Fruit fly (Drosophila melanogaster) whole organism, embryonic: ENCODE measurements around the gene SmydA-9.
A peak's percentile ranks its signal among the peaks of the same experiment; 100 is the strongest.

ENCODE experiments used
- B-H1 ChIP-seq: fragments of 200-800 bp; sonication (Bioruptor generic); IDR thresholded peaks from 3 replicates; pipeline ENCODE4 v1.3.6; 2022; ENCODE audit warnings: missing biosample characterization, missing genetic modification characterization
- B-H2 ChIP-seq: fragments of 200-800 bp; sonication (Bioruptor generic); optimal IDR thresholded peaks from 2 replicates; lab custom pipeline; 2018; ENCODE audit warnings: missing biosample characterization, mild to moderate bottlenecking, missing genetic modification characterization
- Blimp-1 ChIP-seq: fragments of 200-800 bp; sonication (Bioruptor generic); optimal IDR thresholded peaks from 3 replicates; lab custom pipeline; 2018; ENCODE audit warnings: missing biosample characterization, missing genetic modification characterization, mild to moderate bottlenecking, moderate library complexity, missing genetic modification reagents
- CG10462 ChIP-seq: fragments of 200-800 bp; sonication (Bioruptor generic); optimal IDR thresholded peaks from 2 replicates; lab custom pipeline; 2016; ENCODE audit warnings: missing biosample characterization, missing genetic modification characterization
- CG11093 ChIP-seq: fragments of 200-800 bp; sonication (Bioruptor generic); IDR thresholded peaks from 3 replicates; pipeline ENCODE4 v1.3.6; 2022; ENCODE audit warnings: missing biosample characterization, missing genetic modification characterization
- CG13296 ChIP-seq: fragments of 200-800 bp; sonication (Bioruptor generic); optimal IDR thresholded peaks from 3 replicates; lab custom pipeline; 2018; ENCODE audit warnings: missing biosample characterization, mild to moderate bottlenecking, missing genetic modification characterization
- CG2678 ChIP-seq: fragments of 200-800 bp; sonication (Bioruptor generic); optimal IDR thresholded peaks from 3 replicates; lab custom pipeline; 2019; ENCODE audit warnings: missing biosample characterization, mild to moderate bottlenecking, missing genetic modification characterization, moderate library complexity
- CG2889 ChIP-seq: fragments of 200-800 bp; sonication (Bioruptor generic); IDR thresholded peaks from 3 replicates; pipeline ENCODE4 v1.3.6; 2022; ENCODE audit warnings: missing biosample characterization, missing genetic modification characterization
- CG42726 ChIP-seq: fragments of 200-800 bp; sonication (Bioruptor generic); IDR thresholded peaks from 2 replicates; pipeline ENCODE4 v1.3.6; 2022; ENCODE audit warnings: missing biosample characterization, missing genetic modification characterization; ENCODE audit not compliant: partially characterized antibody
- CG4730 ChIP-seq: fragments of 200-800 bp; sonication (Bioruptor generic); IDR thresholded peaks from 2 replicates; pipeline ENCODE4 v1.3.6; 2022; ENCODE audit warnings: missing biosample characterization, missing genetic modification characterization
- CG4820 ChIP-seq: fragments of 200-800 bp; sonication (Bioruptor generic); optimal IDR thresholded peaks from 3 replicates; lab custom pipeline; 2016; ENCODE audit warnings: missing biosample characterization, missing genetic modification characterization
- CG5245 ChIP-seq: fragments of 200-800 bp; sonication (Bioruptor generic); optimal IDR thresholded peaks from 3 replicates; lab custom pipeline; 2016; ENCODE audit warnings: missing biosample characterization, missing genetic modification characterization
- CG6791 ChIP-seq: fragments of 200-800 bp; sonication (Bioruptor generic); IDR thresholded peaks from 3 replicates; pipeline ENCODE4 v1.3.6; 2022; ENCODE audit warnings: missing biosample characterization, missing genetic modification characterization; ENCODE audit not compliant: partially characterized antibody
- CG8388 ChIP-seq: fragments of 200-800 bp; sonication (Bioruptor generic); optimal IDR thresholded peaks from 2 replicates; lab custom pipeline; 2019; ENCODE audit warnings: missing biosample characterization, mild to moderate bottlenecking, missing genetic modification characterization, moderate library complexity
- CG9817 ChIP-seq: fragments of 200-800 bp; sonication (Bioruptor generic); optimal IDR thresholded peaks from 2 replicates; lab custom pipeline; 2018; ENCODE audit warnings: missing biosample characterization, mild to moderate bottlenecking, missing genetic modification characterization, moderate library complexity
- CkIIα-i1 ChIP-seq: fragments of 200-800 bp; sonication (Bioruptor generic); IDR thresholded peaks from 2 replicates; pipeline ENCODE4 v1.3.6; 2022; ENCODE audit warnings: missing biosample characterization, missing genetic modification characterization
- Hand ChIP-seq: fragments of 200-800 bp; sonication (Bioruptor generic); optimal IDR thresholded peaks from 2 replicates; lab custom pipeline; 2017; ENCODE audit warnings: mild to moderate bottlenecking, missing biosample characterization, missing genetic modification reagents, missing genetic modification characterization
- Hey ChIP-seq: fragments of 200-800 bp; sonication (Bioruptor generic); optimal IDR thresholded peaks from 3 replicates; lab custom pipeline; 2018; ENCODE audit warnings: missing biosample characterization, mild to moderate bottlenecking, missing genetic modification characterization
- HmgD ChIP-seq: fragments of 200-800 bp; sonication (Bioruptor generic); optimal IDR thresholded peaks from 3 replicates; lab custom pipeline; 2016; ENCODE audit warnings: missing biosample characterization, missing genetic modification characterization
- HmgZ ChIP-seq: fragments of 200-800 bp; sonication (Bioruptor generic); optimal IDR thresholded peaks from 2 replicates; lab custom pipeline; 2018; ENCODE audit warnings: missing biosample characterization, mild to moderate bottlenecking, missing genetic modification characterization
- Hr39 ChIP-seq: fragments of >200 bp; optimal IDR thresholded peaks from 2 replicates; lab custom pipeline; 2017
- Myb ChIP-seq: fragments of 200-800 bp; sonication (Bioruptor generic); optimal IDR thresholded peaks from 2 replicates; lab custom pipeline; 2016; ENCODE audit warnings: missing biosample characterization, missing genetic modification characterization
- Oli ChIP-seq: fragments of 200-800 bp; sonication (Bioruptor generic); optimal IDR thresholded peaks from 2 replicates; lab custom pipeline; 2018; ENCODE audit warnings: missing biosample characterization, mild to moderate bottlenecking, missing genetic modification characterization, moderate library complexity
- Scr ChIP-seq: fragments of 200-800 bp; sonication (Bioruptor generic); IDR thresholded peaks from 2 replicates; pipeline ENCODE4 v1.3.6; 2022; ENCODE audit warnings: missing biosample characterization, missing genetic modification characterization; ENCODE audit not compliant: partially characterized antibody
- Six4 ChIP-seq: fragments of 200-800 bp; sonication (Bioruptor generic); optimal IDR thresholded peaks from 2 replicates; lab custom pipeline; 2016; ENCODE audit warnings: missing biosample characterization, missing genetic modification characterization
- Sox100B ChIP-seq: fragments of 200-800 bp; sonication (Bioruptor generic); optimal IDR thresholded peaks from 3 replicates; lab custom pipeline; 2018; ENCODE audit warnings: missing biosample characterization, mild to moderate bottlenecking, missing genetic modification characterization
- Taf1 ChIP-seq: fragments of 200-800 bp; sonication (Bioruptor generic); IDR thresholded peaks from 2 replicates; pipeline ENCODE4 v1.3.6; 2022; ENCODE audit warnings: missing biosample characterization, missing genetic modification characterization
- Tbp ChIP-seq: fragments of >200 bp; optimal IDR thresholded peaks from 2 replicates; lab custom pipeline; 2018; ENCODE audit warnings: missing biosample characterization, missing genetic modification characterization
- Xbp1 ChIP-seq: fragments of 200-800 bp; sonication (Bioruptor generic); optimal IDR thresholded peaks from 3 replicates; lab custom pipeline; 2016; ENCODE audit warnings: missing biosample characterization, mild to moderate bottlenecking, missing genetic modification characterization
- Xrp1 ChIP-seq: fragments of 200-800 bp; sonication (Bioruptor generic); IDR thresholded peaks from 2 replicates; pipeline ENCODE4 v1.3.6; 2022; ENCODE audit warnings: missing biosample characterization, missing genetic modification characterization
- cad ChIP-seq: fragments of >200 bp; optimal IDR thresholded peaks from 2 replicates; lab custom pipeline; 2017; ENCODE audit warnings: missing biosample characterization, missing genetic modification characterization
- cato ChIP-seq: fragments of 200-800 bp; sonication (Bioruptor generic); optimal IDR thresholded peaks from 2 replicates; lab custom pipeline; 2016; ENCODE audit warnings: missing biosample characterization, missing genetic modification characterization, borderline replicate concordance
- ci ChIP-seq: fragments of 200-800 bp; sonication (Bioruptor generic); IDR thresholded peaks from 3 replicates; pipeline ENCODE4 v1.3.6; 2022; ENCODE audit warnings: missing biosample characterization, missing genetic modification characterization
- da ChIP-seq: fragments of 200-800 bp; sonication (Bioruptor generic); optimal IDR thresholded peaks from 2 replicates; lab custom pipeline; 2016; ENCODE audit warnings: missing biosample characterization, missing genetic modification characterization
- dan ChIP-seq: fragments of 200-800 bp; sonication (Bioruptor generic); IDR thresholded peaks from 2 replicates; pipeline ENCODE4 v1.3.6; 2022; ENCODE audit warnings: missing biosample characterization, missing genetic modification characterization
- danr ChIP-seq: fragments of 200-800 bp; sonication (Bioruptor generic); IDR thresholded peaks from 2 replicates; pipeline ENCODE4 v1.3.6; 2022; ENCODE audit warnings: missing biosample characterization, missing genetic modification characterization
- ftz-f1 ChIP-seq: fragments of 200-800 bp; sonication (Bioruptor generic); optimal IDR thresholded peaks from 2 replicates; lab custom pipeline; 2016; ENCODE audit warnings: missing biosample characterization, missing genetic modification characterization
- gcm ChIP-seq: fragments of 200-800 bp; sonication (Bioruptor generic); optimal IDR thresholded peaks from 2 replicates; lab custom pipeline; 2019; ENCODE audit warnings: missing biosample characterization, mild to moderate bottlenecking, missing genetic modification characterization, moderate library complexity
- hth ChIP-seq: fragments of >200 bp; optimal IDR thresholded peaks from 2 replicates; lab custom pipeline; 2017; ENCODE audit warnings: inconsistent platforms
- inv ChIP-seq: fragments of 200-800 bp; sonication (Bioruptor generic); IDR thresholded peaks from 2 replicates; pipeline ENCODE4 v1.3.6; 2022; ENCODE audit warnings: missing biosample characterization, missing genetic modification characterization; ENCODE audit not compliant: partially characterized antibody
- lmd ChIP-seq: fragments of 200-800 bp; sonication (Bioruptor generic); IDR thresholded peaks from 2 replicates; pipeline ENCODE4 v1.3.6; 2022; ENCODE audit warnings: missing biosample characterization, missing genetic modification characterization
- mld ChIP-seq: fragments of 200-800 bp; sonication (Bioruptor generic); IDR thresholded peaks from 3 replicates; pipeline ENCODE4 v1.3.6; 2022; ENCODE audit warnings: missing biosample characterization, missing genetic modification characterization; ENCODE audit not compliant: partially characterized antibody
- pan ChIP-seq, 4 experiments: fragments of >200 bp in 3 of 4; fragments of 200-800 bp in 1 of 4; sonication (Bioruptor generic) in 1 of 4; optimal IDR thresholded peaks in 3 of 4; IDR thresholded peaks in 1 of 4; 2 replicates each; pipeline versions ENCODE4 v1.3.6 to Lab custom; 2017 to 2022; ENCODE audit warnings: missing biosample characterization in 2 of 4, missing genetic modification characterization in 2 of 4, mixed read lengths in 1 of 4
- peb ChIP-seq: fragments of 200-800 bp; sonication (Bioruptor generic); IDR thresholded peaks from 2 replicates; pipeline ENCODE4 v1.3.6; 2022; ENCODE audit warnings: missing biosample characterization, missing genetic modification characterization
- pho ChIP-seq: fragments of 200-800 bp; sonication (Bioruptor generic); optimal IDR thresholded peaks from 2 replicates; lab custom pipeline; 2016; ENCODE audit warnings: missing biosample characterization, missing genetic modification characterization
- psq ChIP-seq: fragments of 200-800 bp; sonication (Bioruptor generic); optimal IDR thresholded peaks from 2 replicates; lab custom pipeline; 2017; ENCODE audit warnings: missing biosample characterization, missing genetic modification characterization
- seq ChIP-seq: fragments of 200-800 bp; sonication (Bioruptor generic); IDR thresholded peaks from 2 replicates; pipeline ENCODE4 v1.3.6; 2022; ENCODE audit warnings: missing biosample characterization, missing genetic modification characterization
- sima ChIP-seq: fragments of 200-800 bp; sonication (Bioruptor generic); optimal IDR thresholded peaks from 2 replicates; lab custom pipeline; 2016; ENCODE audit warnings: missing biosample characterization, missing genetic modification characterization
- sug ChIP-seq: fragments of 200-800 bp; optimal IDR thresholded peaks from 2 replicates; lab custom pipeline; 2019; ENCODE audit warnings: missing biosample characterization, mild to moderate bottlenecking, missing genetic modification characterization, moderate library complexity
- tin ChIP-seq: fragments of 200-800 bp; sonication (Bioruptor generic); optimal IDR thresholded peaks from 3 replicates; lab custom pipeline; 2016; ENCODE audit warnings: missing biosample characterization, missing genetic modification characterization
- tll ChIP-seq, 2 experiments: fragments of 200-800 bp in 1 of 2; fragments of >200 bp in 1 of 2; sonication (Bioruptor generic) in 1 of 2; optimal IDR thresholded peaks; 2 replicates each; lab custom pipeline; 2017 to 2019; ENCODE audit warnings: missing biosample characterization in 2 of 2, missing genetic modification characterization in 2 of 2, mild to moderate bottlenecking in 1 of 2, moderate library complexity in 1 of 2

The SmydA-9 gene

dm6 chrX:9251212-9251877 lies 40.7 kb upstream of the SmydA-9 start (continued):
- no peak for TF ChIP-seq da (GFP tag; lab: Kevin White, UChicago)
- peak; percentile 22 for TF ChIP-seq tin
- TF ChIP-seq CG42726 (GFP tag; lab: Robert Waterston, UW) = no peak
- TF ChIP-seq sima = no peak
- no peak for TF ChIP-seq Six4 (GFP tag; lab: Kevin White, UChicago)
- TF ChIP-seq pan (optimal IDR thresholded peaks at IDR 0.05; lab: Kevin White, UChicago) = no peak
- no peak for TF ChIP-seq pan (GFP tag; optimal IDR thresholded peaks at IDR 0.05 in 1 of 2, IDR thresholded peaks at IDR 0.05 in 1 of 2)
- no peak for TF ChIP-seq gcm (GFP tag; lab: Kevin White, UChicago)
- no peak for TF ChIP-seq Taf1 (GFP tag; lab: Robert Waterston, UW)
- no peak for TF ChIP-seq tll (GFP tag; optimal IDR thresholded peaks at IDR 0.05; lab: Kevin White, UChicago)
- no peak for TF ChIP-seq HmgZ
- peak; percentile 34 for TF ChIP-seq CG2678 (tag; lab: Kevin White, UChicago)
- no peak for TF ChIP-seq Myb (GFP tag; lab: Kevin White, UChicago)
- TF ChIP-seq cato (GFP tag; lab: Kevin White, UChicago) = no peak
- no peak for TF ChIP-seq Tbp (GFP tag; lab: Kevin White, UChicago)
- no peak for TF ChIP-seq CG4820 (GFP tag; lab: Kevin White, UChicago)
- TF ChIP-seq dan = no peak
- no peak for TF ChIP-seq danr (GFP tag; lab: Robert Waterston, UW)
- TF ChIP-seq lmd (GFP tag; lab: Robert Waterston, UW) = peak; percentile 29; the same call in 1 of the 2 replicates
- TF ChIP-seq sug (tag; lab: Kevin White, UChicago) = peak; percentile 8
- no peak for TF ChIP-seq hth (lab: Kevin White, UChicago)
- TF ChIP-seq Scr = no peak
- no peak for TF ChIP-seq CkIIα-i1 (GFP tag; lab: Robert Waterston, UW)
- no peak for TF ChIP-seq CG13296 (GFP tag; lab: Kevin White, UChicago)
- peak; percentile 34 for TF ChIP-seq Sox100B (GFP tag; lab: Kevin White, UChicago)
- peak; percentile 66; the same call in 2 of the 3 replicates for TF ChIP-seq ci (GFP tag; lab: Robert Waterston, UW)
- no peak for TF ChIP-seq peb (GFP tag; lab: Robert Waterston, UW)
- TF ChIP-seq pho (GFP tag; lab: Kevin White, UChicago) = no peak
- no peak for TF ChIP-seq mld (GFP tag; lab: Robert Waterston, UW)
- no peak for TF ChIP-seq B-H1 (GFP tag; lab: Robert Waterston, UW)
- no peak for TF ChIP-seq HmgD (GFP tag; lab: Kevin White, UChicago)
- no peak for TF ChIP-seq seq (GFP tag; lab: Robert Waterston, UW)
- no peak for TF ChIP-seq cad
- TF ChIP-seq Hr39 (lab: Kevin White, UChicago) = no peak
- no peak for TF ChIP-seq inv (GFP tag; lab: Robert Waterston, UW)
- TF ChIP-seq Xrp1 (GFP tag; lab: Robert Waterston, UW) = peak; percentile 49; the same call in 1 of the 2 replicates
- TF ChIP-seq B-H2 (GFP tag; lab: Kevin White, UChicago) = no peak
- TF ChIP-seq Blimp-1 (GFP tag; lab: Kevin White, UChicago) = peak; percentile 24
- TF ChIP-seq CG10462 = no peak
- no peak for TF ChIP-seq CG9817 (tag; lab: Kevin White, UChicago)
- no peak for TF ChIP-seq CG5245 (GFP tag; lab: Kevin White, UChicago)
- TF ChIP-seq Hey = no peak
- TF ChIP-seq Hand (GFP tag; lab: Kevin White, UChicago) = no peak
- no peak for TF ChIP-seq CG2889
- peak; percentile 11 for TF ChIP-seq CG8388
- TF ChIP-seq ftz-f1 (GFP tag; lab: Kevin White, UChicago) = no peak
- peak; percentile 22 for TF ChIP-seq Xbp1 (GFP tag; lab: Kevin White, UChicago)
- TF ChIP-seq psq (GFP tag; lab: Kevin White, UChicago) = no peak
- peak; percentile 31 for TF ChIP-seq Oli (tag; lab: Kevin White, UChicago)
- TF ChIP-seq CG6791 (GFP tag; lab: Robert Waterston, UW) = no peak
- TF ChIP-seq CG11093 (GFP tag; lab: Robert Waterston, UW) = no peak
- no peak for TF ChIP-seq CG4730 (GFP tag; lab: Robert Waterston, UW)
